Worm (Caenorhabditis elegans) whole organism, mixed stage, embryonic: ENCODE results near the gene delm-1.

Experiments
- ceh-83 ChIP-seq: fragments of 200-800 bp; sonication (Bioruptor generic); optimal IDR thresholded peaks from 2 replicates; lab custom pipeline; 2018; ENCODE audit warnings: mild to moderate bottlenecking, missing genetic modification characterization, missing compliant biosample characterization
- elt-3 ChIP-seq: fragments of 150-350 bp; optimal IDR thresholded peaks from 2 replicates; lab custom pipeline; 2014; ENCODE audit warnings: missing biosample characterization, missing genetic modification characterization
- ham-2 ChIP-seq: fragments of 200-800 bp; sonication (Bioruptor generic); optimal IDR thresholded peaks from 2 replicates; lab custom pipeline; 2018; ENCODE audit warnings: mild to moderate bottlenecking, missing genetic modification characterization, missing compliant biosample characterization
- lin-13 ChIP-seq: fragments of 150-350 bp; optimal IDR thresholded peaks from 2 replicates; lab custom pipeline; 2014; ENCODE audit warnings: missing biosample characterization, missing genetic modification characterization
- lsy-2 ChIP-seq: fragments of 150-350 bp; optimal IDR thresholded peaks from 2 replicates; lab custom pipeline; 2014; ENCODE audit warnings: missing biosample characterization, missing genetic modification characterization
- mab-5 ChIP-seq: fragments of 150-350 bp; optimal IDR thresholded peaks from 2 replicates; lab custom pipeline; 2014; ENCODE audit warnings: missing biosample characterization, missing genetic modification characterization
- nhr-237 ChIP-seq: fragments of 150-350 bp; optimal IDR thresholded peaks from 2 replicates; lab custom pipeline; 2014; ENCODE audit warnings: missing biosample characterization, missing genetic modification characterization
- nhr-76 ChIP-seq: sonication (generic microtip); optimal IDR thresholded peaks from 2 replicates; lab custom pipeline; 2017; ENCODE audit warnings: missing biosample characterization, missing genetic modification characterization
- pha-4 ChIP-seq: fragments of 150-350 bp; optimal IDR thresholded peaks from 2 replicates; lab custom pipeline; 2018; ENCODE audit warnings: missing biosample characterization, missing genetic modification reagents, missing genetic modification characterization
- snpc-4 ChIP-seq: fragments of 150-350 bp; optimal IDR thresholded peaks from 2 replicates; lab custom pipeline; 2014; ENCODE audit warnings: missing biosample characterization, missing genetic modification characterization
- unc-120 ChIP-seq: sonication (generic microtip); optimal IDR thresholded peaks from 2 replicates; lab custom pipeline; 2017; ENCODE audit warnings: missing genetic modification characterization, missing compliant biosample characterization; ENCODE audit not compliant: poor library complexity, severe bottlenecking
- unc-39 ChIP-seq: fragments of 150-350 bp; optimal IDR thresholded peaks from 2 replicates; lab custom pipeline; 2014; ENCODE audit warnings: missing biosample characterization, missing genetic modification characterization
- zip-8 ChIP-seq: fragments of 150-350 bp; optimal IDR thresholded peaks from 2 replicates; lab custom pipeline; 2014; ENCODE audit warnings: missing biosample characterization, missing genetic modification characterization

DNA sequence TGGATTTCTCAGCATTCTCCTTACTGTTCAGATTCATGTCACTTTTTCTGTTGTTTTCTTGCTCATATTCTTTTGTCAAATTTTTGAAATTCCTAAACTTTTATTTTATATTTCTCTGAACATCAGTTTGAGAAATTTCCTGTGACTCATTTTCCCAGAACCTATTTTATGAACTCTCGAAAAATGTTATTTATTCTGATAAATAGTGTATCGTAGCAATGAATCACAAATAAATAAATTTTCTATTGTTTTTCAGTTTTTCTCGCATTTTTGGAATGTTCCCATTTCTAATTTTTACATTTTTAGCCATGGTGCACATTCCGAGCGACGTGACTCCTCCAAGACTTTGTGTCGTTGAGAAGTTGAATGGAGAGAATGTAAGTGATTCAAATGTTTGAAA is 16.5 kb downstream of the delm-1 start, which contains the start of gene nrfl-1:
- TF ChIP-seq unc-120 (tag; lab: Kevin White, UChicago), result no peak
- no peak for TF ChIP-seq nhr-76 (tag; lab: Kevin White, UChicago)
- TF ChIP-seq ceh-83 (GFP tag; lab: Kevin White, UChicago), result no peak
- TF ChIP-seq lin-13, result no peak
- no peak for TF ChIP-seq unc-39 (tag; lab: Kevin White, UChicago)
- TF ChIP-seq elt-3 (tag; lab: Kevin White, UChicago), result no peak
- TF ChIP-seq pha-4, result no peak
- no peak for TF ChIP-seq snpc-4
- TF ChIP-seq lsy-2 (tag; lab: Kevin White, UChicago), result no peak
- TF ChIP-seq nhr-237 (tag; lab: Kevin White, UChicago), result no peak
- no peak for TF ChIP-seq zip-8
- TF ChIP-seq mab-5 (tag; lab: Kevin White, UChicago), result no peak
- TF ChIP-seq ham-2 (GFP tag; lab: Kevin White, UChicago), result no peak
